Fruit fly (Drosophila melanogaster): ENCODE data around the gene Or85e.

Gene Or85e

dm6 chr3R:8663668-8664283 lies 28.1 kb upstream of the Or85e start, which contains the start of gene CG8032 (continued):
- peak; percentile 83 for TF ChIP-seq trem (tag; optimal IDR thresholded peaks at IDR 0.05)
- no peak for TF ChIP-seq CG4730 (GFP tag; IDR thresholded peaks at IDR 0.05)
- TF ChIP-seq Dbx (GFP tag; IDR thresholded peaks at IDR 0.05): peak; percentile 33; the same call in 1 of the 3 replicates
- no peak for TF ChIP-seq fd102C (GFP tag; optimal IDR thresholded peaks at IDR 0.05)
- peak; percentile 47 for TF ChIP-seq CG8924 (tag; optimal IDR thresholded peaks at IDR 0.05)
- no peak for TF ChIP-seq D (optimal IDR thresholded peaks at IDR 0.05)
- no peak for TF ChIP-seq D (GFP tag; optimal IDR thresholded peaks at IDR 0.05)
- peak; percentile 64 for TF ChIP-seq mam (GFP tag; optimal IDR thresholded peaks at IDR 0.05)
- TF ChIP-seq CG1792 (GFP tag; optimal IDR thresholded peaks at IDR 0.05): no peak
- no peak for TF ChIP-seq ac (GFP tag; optimal IDR thresholded peaks at IDR 0.05)
- TF ChIP-seq CG18262 (tag; optimal IDR thresholded peaks at IDR 0.05): peak; percentile 47
- peak; percentile 30 for TF ChIP-seq CG34376 (GFP tag; optimal IDR thresholded peaks at IDR 0.05)
- peak; percentile 22; the same call in 1 of the 3 replicates for TF ChIP-seq H15 (GFP tag; IDR thresholded peaks at IDR 0.05)
- 0 out of 2 replicates have a peak, but pooled peaks have one; percentile 7 for TF ChIP-seq CG17328 (GFP tag; IDR thresholded peaks at IDR 0.05)
- peak; percentile 48 for TF ChIP-seq MBD-R2 (GFP tag; IDR thresholded peaks at IDR 0.05)
- TF ChIP-seq wdn (GFP tag; IDR thresholded peaks at IDR 0.05): no peak
- TF ChIP-seq Atf-2 (GFP tag; optimal IDR thresholded peaks at IDR 0.05): peak; percentile 28
- TF ChIP-seq CG15011 (GFP tag; optimal IDR thresholded peaks at IDR 0.05): no peak
- TF ChIP-seq tna (GFP tag; IDR thresholded peaks at IDR 0.05; ENCODE audit: partially characterized antibody): no peak; the same call in 1 of the 2 replicates
- TF ChIP-seq chif (GFP tag; optimal IDR thresholded peaks at IDR 0.05): peak in 1 of 2 experiments; percentile 39
- TF ChIP-seq CG2889 (GFP tag; IDR thresholded peaks at IDR 0.05): no peak
- TF ChIP-seq CG17829 (tag; optimal IDR thresholded peaks at IDR 0.05): peak; percentile 52
- TF ChIP-seq az2 (GFP tag; optimal IDR thresholded peaks at IDR 0.05): peak; percentile 35
- peak; percentile 75 to 95 for TF ChIP-seq crp (GFP tag; optimal IDR thresholded peaks at IDR 0.05)
- peak in 1 of 2 experiments; percentile 40 for TF ChIP-seq tll (GFP tag; optimal IDR thresholded peaks at IDR 0.05)
- TF ChIP-seq CG17385 (GFP tag; optimal IDR thresholded peaks at IDR 0.05): peak; percentile 11
- no peak for TF ChIP-seq tup (GFP tag; optimal IDR thresholded peaks at IDR 0.05)
- TF ChIP-seq dati (GFP tag; IDR thresholded peaks at IDR 0.05): no peak
- TF ChIP-seq CG2202 (tag; optimal IDR thresholded peaks at IDR 0.05): no peak
- peak; percentile 69 for TF ChIP-seq CG30403 (GFP tag; optimal IDR thresholded peaks at IDR 0.05)
- peak; percentile 44 for TF ChIP-seq kah (GFP tag; optimal IDR thresholded peaks at IDR 0.05)
- TF ChIP-seq Vsx1 (GFP tag; optimal IDR thresholded peaks at IDR 0.05): no peak
- TF ChIP-seq Hey (tag; optimal IDR thresholded peaks at IDR 0.05): no peak
- TF ChIP-seq CG10274 (GFP tag; optimal IDR thresholded peaks at IDR 0.05): no peak
- TF ChIP-seq sug (tag; optimal IDR thresholded peaks at IDR 0.05): peak; percentile 39
- TF ChIP-seq Ets65A (GFP tag): peak; percentile 94
- no peak for TF ChIP-seq wor (GFP tag; IDR thresholded peaks at IDR 0.05)
- peak; percentile 18; the same call in 1 of the 2 replicates for TF ChIP-seq sob (GFP tag; IDR thresholded peaks at IDR 0.05)
- peak; percentile 38 for TF ChIP-seq CG30020 (tag; optimal IDR thresholded peaks at IDR 0.05)
- no peak for TF ChIP-seq corto (GFP tag; optimal IDR thresholded peaks at IDR 0.05)
- no peak; the same call in 1 of the 2 replicates for TF ChIP-seq bbx (GFP tag; IDR thresholded peaks at IDR 0.05; ENCODE audit: partially characterized antibody)
- TF ChIP-seq slou (GFP tag; optimal IDR thresholded peaks at IDR 0.05): no peak
- TF ChIP-seq jumu (GFP tag; optimal IDR thresholded peaks at IDR 0.05): peak; percentile 44
- no peak for TF ChIP-seq gt (GFP tag; IDR thresholded peaks at IDR 0.05)
- peak; percentile 62 for TF ChIP-seq CG1603 (tag; optimal IDR thresholded peaks at IDR 0.05)
- no peak for TF ChIP-seq fd3F (GFP tag; optimal IDR thresholded peaks at IDR 0.05)
- no peak for TF ChIP-seq ash1 (GFP tag; optimal IDR thresholded peaks at IDR 0.05)
- no peak for TF ChIP-seq CG8765 (GFP tag; IDR thresholded peaks at IDR 0.05)
- TF ChIP-seq gsb (GFP tag; IDR thresholded peaks at IDR 0.05): no peak
- TF ChIP-seq dpn (GFP tag; optimal IDR thresholded peaks at IDR 0.05): peak; percentile 52 to 62

Data from whole organism, embryonic.